Fruit fly (Drosophila melanogaster): Measurements from ENCODE around the gene CG42675.

The CG42675 gene

DNA sequence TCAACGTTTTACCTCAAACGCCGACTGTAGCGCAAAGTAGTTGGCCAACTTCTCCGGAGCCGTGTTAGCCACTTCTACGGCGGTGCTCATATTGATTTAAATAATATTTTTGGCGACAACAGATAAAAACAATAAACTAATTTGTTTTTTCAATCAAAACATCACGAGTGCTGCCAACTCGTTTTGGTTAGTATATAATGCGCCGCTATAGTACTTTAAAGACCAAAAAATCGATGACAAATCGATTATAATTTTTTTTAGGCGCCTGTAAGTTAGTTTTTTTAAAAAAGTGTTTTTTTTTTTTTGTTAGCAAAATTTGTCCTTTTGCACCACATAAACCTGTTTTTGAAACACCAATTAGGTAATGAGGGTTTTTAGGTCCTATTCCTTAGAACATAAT lies 7.8 kb downstream of the CG42675 start, which contains the start of gene Hpr1 (continued):
- TF ChIP-seq zfh2 (GFP tag; optimal IDR thresholded peaks at IDR 0.05) (no peak), Atf6 (GFP tag; IDR thresholded peaks at IDR 0.05) (no peak), CG5245 (GFP tag; optimal IDR thresholded peaks at IDR 0.05) (no peak), maf-S (GFP tag; optimal IDR thresholded peaks at IDR 0.05) (no peak), Pdp1 (GFP tag; optimal IDR thresholded peaks at IDR 0.05) (no peak), D (optimal IDR thresholded peaks at IDR 0.05) (no peak), D (GFP tag; optimal IDR thresholded peaks at IDR 0.05) (no peak), CG6689 (GFP tag; IDR thresholded peaks at IDR 0.05) (no peak), CG15514 (GFP tag; optimal IDR thresholded peaks at IDR 0.05) (no peak), Bgb (GFP tag; IDR thresholded peaks at IDR 0.05; ENCODE audit: partially characterized antibody) (peak; percentile 29; the same call in 1 of the 2 replicates), kah (GFP tag; optimal IDR thresholded peaks at IDR 0.05) (no peak), trem (tag; optimal IDR thresholded peaks at IDR 0.05) (peak; percentile 99), Dp (GFP tag; optimal IDR thresholded peaks at IDR 0.05) (peak; percentile 89), MESR4 (GFP tag; optimal IDR thresholded peaks at IDR 0.05) (peak; percentile 36), Lhr (GFP tag; optimal IDR thresholded peaks at IDR 0.05) (no peak), E2f2 (GFP tag; IDR thresholded peaks at IDR 0.05) (peak; percentile 93), CG17802 (tag; optimal IDR thresholded peaks at IDR 0.05) (no peak), lbe (GFP tag; optimal IDR thresholded peaks at IDR 0.05) (no peak), CG15269 (tag; optimal IDR thresholded peaks at IDR 0.05) (no peak), Hand (GFP tag; optimal IDR thresholded peaks at IDR 0.05) (no peak), BEAF-32 (GFP tag; optimal IDR thresholded peaks at IDR 0.05) (peak; percentile 47), abd-A (tag; optimal IDR thresholded peaks at IDR 0.05) (no peak), Atf-2 (GFP tag; optimal IDR thresholded peaks at IDR 0.05) (no peak), tio (GFP tag; optimal IDR thresholded peaks at IDR 0.05) (no peak), Doc3 (GFP tag; IDR thresholded peaks at IDR 0.05; ENCODE audit: partially characterized antibody) (peak; percentile 23; the same call in 1 of the 3 replicates), exex (tag; optimal IDR thresholded peaks at IDR 0.05) (no peak), CG10654 (GFP tag; optimal IDR thresholded peaks at IDR 0.05) (no peak), CG14667 (GFP tag; IDR thresholded peaks at IDR 0.05) (no peak), Myb (GFP tag; optimal IDR thresholded peaks at IDR 0.05) (peak; percentile 31), MBD-R2 (GFP tag; IDR thresholded peaks at IDR 0.05) (peak; percentile 81), Ets65A (GFP tag) (no peak), CG4617 (GFP tag; optimal IDR thresholded peaks at IDR 0.05; ENCODE audit: borderline replicate concordance) (peak; percentile 68), bbx (GFP tag; IDR thresholded peaks at IDR 0.05; ENCODE audit: partially characterized antibody) (peak; percentile 49; the same call in 1 of the 2 replicates), CG17186 (GFP tag; optimal IDR thresholded peaks at IDR 0.05) (peak; percentile 84), CG12659 (GFP tag; optimal IDR thresholded peaks at IDR 0.05) (peak; percentile 0), CG2120 (GFP tag; optimal IDR thresholded peaks at IDR 0.05) (no peak), unc-4 (GFP tag; IDR thresholded peaks at IDR 0.05; ENCODE audit: partially characterized antibody) (peak; percentile 47; the same call in 1 of the 2 replicates), CG13424 (tag; optimal IDR thresholded peaks at IDR 0.05) (no peak), CG18599 (GFP tag; optimal IDR thresholded peaks at IDR 0.05) (no peak), YL-1 (GFP tag; optimal IDR thresholded peaks at IDR 0.05) (peak; percentile 45), CG13287 (GFP tag; IDR thresholded peaks at IDR 0.05; ENCODE audit: partially characterized antibody) (peak; percentile 61), CG2116 (GFP tag; optimal IDR thresholded peaks at IDR 0.05) (peak; percentile 57), CG10267 (tag; optimal IDR thresholded peaks at IDR 0.05) (peak; percentile 42), CG9727 (GFP tag; optimal IDR thresholded peaks at IDR 0.05) (no peak), gt (GFP tag; IDR thresholded peaks at IDR 0.05) (no peak), CG14860 (GFP tag; IDR thresholded peaks at IDR 0.05; ENCODE audit: partially characterized antibody) (no peak), Adf1 (GFP tag; IDR thresholded peaks at IDR 0.05) (no peak), CG34224 (GFP tag; IDR thresholded peaks at IDR 0.05; ENCODE audit: partially characterized antibody) (0 out of 3 replicates have a peak, but pooled peaks have one; percentile 29), HLH4C (GFP tag; IDR thresholded peaks at IDR 0.05; ENCODE audit: partially characterized antibody) (peak; percentile 60)
